Worm (Caenorhabditis elegans): Measurements from ENCODE around the gene C27B7.7.

C27B7.7 gene

DNA sequence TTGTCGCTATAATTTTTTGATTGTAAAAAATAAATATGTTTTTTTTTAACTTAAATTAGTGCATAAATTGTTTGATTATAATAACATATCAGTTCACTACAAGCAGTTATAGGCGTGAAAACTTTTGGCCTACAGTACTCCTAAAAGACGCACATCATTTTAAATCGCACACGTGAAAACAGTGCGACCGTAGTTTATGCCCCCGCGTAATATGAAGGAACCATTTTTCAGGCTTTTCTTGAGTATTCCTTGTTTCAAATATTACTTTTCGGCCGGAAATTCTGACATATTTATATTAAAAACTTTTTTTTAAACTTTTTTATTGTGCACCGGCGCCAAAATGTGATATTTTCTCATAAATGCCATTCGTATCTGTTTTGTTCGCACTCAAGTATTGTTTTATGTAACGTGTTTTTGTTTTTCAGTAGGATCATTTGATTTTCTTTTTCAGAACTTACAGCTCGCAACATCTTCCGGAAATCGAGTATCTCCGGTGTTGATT lies 18.3 kb upstream of the C27B7.7 start, which contains the start of gene oma-1 (continued):
- TF ChIP-seq egrh-3 (GFP tag; IDR thresholded peaks at IDR 0.05) (no peak), hrde-1 (tag; optimal IDR thresholded peaks at IDR 0.05; ENCODE audit: borderline replicate concordance) (no peak), rcor-1 (GFP tag; IDR thresholded peaks at IDR 0.05) (peak; percentile 65; the same call in 1 of the 2 replicates), sea-2 (GFP tag; IDR thresholded peaks at IDR 0.05) (no peak), Y53G8AR.9 (GFP tag; conservative IDR thresholded peaks at IDR 0.05) (no peak), ets-4 (GFP tag; optimal IDR thresholded peaks at IDR 0.05) (no peak), F57A8.1 (GFP tag; optimal IDR thresholded peaks at IDR 0.05) (no peak), madf-10 (tag; optimal IDR thresholded peaks at IDR 0.05) (no peak), B0336.3 (GFP tag; IDR thresholded peaks at IDR 0.05) (no peak), aptf-3 (GFP tag; IDR thresholded peaks at IDR 0.05) (no peak), atf-7 (tag; optimal IDR thresholded peaks at IDR 0.05) (no peak), ztf-18 (tag; optimal IDR thresholded peaks at IDR 0.05) (peak; percentile 49), B0261.1 (tag; optimal IDR thresholded peaks at IDR 0.05) (no peak), madf-8 (GFP tag; conservative IDR thresholded peaks at IDR 0.05) (peak; percentile 98), K12H6.12 (tag; optimal IDR thresholded peaks at IDR 0.05) (no peak), C17E4.6 (GFP tag; IDR thresholded peaks at IDR 0.05) (0 out of 2 replicates have a peak, but pooled peaks have one; percentile 14), B0019.2 (GFP tag; conservative IDR thresholded peaks at IDR 0.05) (peak; percentile 36; the same call in 1 of the 2 replicates), F10E7.11 (tag; optimal IDR thresholded peaks at IDR 0.05) (no peak), ztf-25 (GFP tag; IDR thresholded peaks at IDR 0.05) (no peak), D2030.7 (GFP tag; IDR thresholded peaks at IDR 0.05) (peak; percentile 88), rec-8 (tag; optimal IDR thresholded peaks at IDR 0.05) (no peak), bed-1 (GFP tag; IDR thresholded peaks at IDR 0.05) (no peak), attf-6 (GFP tag; IDR thresholded peaks at IDR 0.05) (no peak), cebp-2 (GFP tag; IDR thresholded peaks at IDR 0.05) (no peak), T07F8.4 (tag; optimal IDR thresholded peaks at IDR 0.05) (no peak), lin-40 (tag; optimal IDR thresholded peaks at IDR 0.05) (no peak), athp-1 (tag; optimal IDR thresholded peaks at IDR 0.05) (no peak), lsy-27 (tag; optimal IDR thresholded peaks at IDR 0.05; ENCODE audit: borderline replicate concordance, insufficient read depth) (no peak), pha-4 (tag; optimal IDR thresholded peaks at IDR 0.05) (no peak), xnd-1 (tag; optimal IDR thresholded peaks at IDR 0.05) (peak; percentile 95), lir-1 (GFP tag; conservative IDR thresholded peaks at IDR 0.05) (no peak), hmg-20 (GFP tag; IDR thresholded peaks at IDR 0.05) (no peak), dpff-1 (tag; optimal IDR thresholded peaks at IDR 0.05) (no peak), F33H1.4 (GFP tag; IDR thresholded peaks at IDR 0.05) (peak; percentile 95), rpc-1 (optimal IDR thresholded peaks at IDR 0.05) (no peak), rpc-1 (tag; optimal IDR thresholded peaks at IDR 0.05) (no peak), F55B11.4 (tag; optimal IDR thresholded peaks at IDR 0.05; ENCODE audit: borderline replicate concordance, insufficient read depth) (no peak), attf-3 (GFP tag; conservative IDR thresholded peaks at IDR 0.05) (peak; percentile 56; the same call in 1 of the 2 replicates), dpl-1 (GFP tag; optimal IDR thresholded peaks at IDR 0.05) (peak; percentile 83), ceh-27 (GFP tag; optimal IDR thresholded peaks at IDR 0.05) (no peak), somi-1 (GFP tag; optimal IDR thresholded peaks at IDR 0.05) (no peak), cebp-1 (GFP tag; IDR thresholded peaks at IDR 0.05) (no peak), cebp-1 (tag; optimal IDR thresholded peaks at IDR 0.05) (no peak), hsf-1 (GFP tag; IDR thresholded peaks at IDR 0.05) (no peak; the same call in 1 of the 2 replicates), ceh-79 (tag; optimal IDR thresholded peaks at IDR 0.05) (no peak), mcd-1 (GFP tag; IDR thresholded peaks at IDR 0.05) (no peak), Y67H2A.10 (GFP tag; conservative IDR thresholded peaks at IDR 0.05) (no peak), die-1 (tag; optimal IDR thresholded peaks at IDR 0.05) (no peak)
